Worm (Caenorhabditis elegans) whole organism, midembryonic: ENCODE data around the gene T25C12.3.

ENCODE experiments used
- cog-1 ChIP-seq: sonication (generic microtip); optimal IDR thresholded peaks from 2 replicates; lab custom pipeline; 2016; ENCODE audit warnings: missing genetic modification characterization, missing compliant biosample characterization
- flt-1 ChIP-seq: fragments of 200-800 bp; sonication (Bioruptor generic); IDR thresholded peaks from 2 replicates; pipeline ENCODE4 v1.3.6; 2022; ENCODE audit warnings: missing genetic modification characterization, missing compliant biosample characterization
- klf-2 ChIP-seq: fragments of 200-800 bp; sonication (Bioruptor generic); conservative IDR thresholded peaks from 2 replicates; pipeline ENCODE4 v1.3.6; 2022; ENCODE audit warnings: missing genetic modification reagents, missing genetic modification characterization, missing compliant biosample characterization
- ref-1 ChIP-seq: fragments of 200-800 bp; sonication (Bioruptor generic); conservative IDR thresholded peaks from 2 replicates; pipeline ENCODE4 v1.3.6; 2022; ENCODE audit warnings: missing genetic modification reagents, missing genetic modification characterization, missing compliant biosample characterization
- tab-1 ChIP-seq: fragments of 200-800 bp; sonication (Bioruptor generic); IDR thresholded peaks from 2 replicates; pipeline ENCODE4 v1.3.6; 2022; ENCODE audit warnings: missing genetic modification characterization, missing compliant biosample characterization
- ztf-29 ChIP-seq: fragments of 200-800 bp; sonication (Bioruptor generic); IDR thresholded peaks from 2 replicates; pipeline ENCODE4 v1.3.6; 2022; ENCODE audit warnings: missing genetic modification reagents, missing genetic modification characterization, missing compliant biosample characterization

DNA sequence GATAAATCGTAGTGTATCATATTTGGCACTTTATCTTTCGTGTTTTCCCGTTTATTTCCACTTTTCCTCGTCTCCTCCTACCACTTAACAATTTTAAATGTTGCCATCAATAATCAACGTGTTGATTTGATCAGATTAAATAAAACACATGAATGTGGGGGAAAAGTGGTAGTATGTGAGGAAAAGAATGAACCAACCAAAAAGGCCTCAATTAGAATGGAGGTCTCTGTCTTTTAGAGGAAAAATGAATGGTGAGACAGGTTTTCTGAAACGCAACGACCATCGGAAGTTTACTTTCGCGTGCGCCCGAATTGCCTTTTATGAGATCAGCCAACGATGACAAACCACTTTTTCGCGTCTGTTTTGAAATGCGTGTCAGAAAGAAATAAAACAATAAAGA lies 47.5 kb downstream of the T25C12.3 start:
- TF ChIP-seq flt-1, result no peak
- TF ChIP-seq ref-1 (GFP tag; lab: Robert Waterston, UW), result no peak
- TF ChIP-seq cog-1 (tag; lab: Kevin White, UChicago), result no peak
- no peak for TF ChIP-seq ztf-29 (GFP tag; lab: Robert Waterston, UW)
- TF ChIP-seq tab-1 (GFP tag; lab: Robert Waterston, UW), result no peak
- TF ChIP-seq klf-2 (GFP tag; lab: Robert Waterston, UW), result no peak
